Fruit fly (Drosophila melanogaster) whole organism, prepupa: ENCODE measurements around the gene beta'COP.

Experiments used
- Blimp-1 ChIP-seq: fragments of 200-800 bp; sonication (Bioruptor generic); optimal IDR thresholded peaks from 3 replicates; lab custom pipeline; 2017; ENCODE audit warnings: missing biosample characterization, missing genetic modification characterization, mild to moderate bottlenecking, moderate library complexity, missing genetic modification reagents
- CG10631 ChIP-seq: fragments of 200-800 bp; sonication (Bioruptor generic); optimal IDR thresholded peaks from 2 replicates; lab custom pipeline; 2016; ENCODE audit warnings: missing biosample characterization, missing genetic modification characterization
- CG10669 ChIP-seq: fragments of 200-800 bp; sonication (Bioruptor generic); optimal IDR thresholded peaks from 3 replicates; lab custom pipeline; 2018; ENCODE audit warnings: missing biosample characterization, mild to moderate bottlenecking, missing genetic modification characterization, moderate library complexity
- CG11294 ChIP-seq: fragments of 200-800 bp; sonication (Bioruptor generic); IDR thresholded peaks from 2 replicates; pipeline ENCODE4 v1.3.6; 2022; ENCODE audit warnings: missing biosample characterization, missing genetic modification characterization
- CG11762 ChIP-seq: fragments of 200-800 bp; sonication (Bioruptor generic); optimal IDR thresholded peaks from 3 replicates; lab custom pipeline; 2016; ENCODE audit warnings: missing biosample characterization, missing genetic modification characterization; ENCODE audit not compliant: insufficient read depth
- CG11902 ChIP-seq: fragments of 200-800 bp; sonication (Bioruptor generic); optimal IDR thresholded peaks from 3 replicates; lab custom pipeline; 2016; ENCODE audit warnings: missing biosample characterization, missing genetic modification characterization
- CG15336 ChIP-seq: fragments of 200-800 bp; sonication (Bioruptor generic); IDR thresholded peaks from 2 replicates; pipeline ENCODE4 v1.3.6; 2022; ENCODE audit warnings: missing biosample characterization, missing genetic modification characterization
- CG1621 ChIP-seq: fragments of 200-800 bp; sonication (Bioruptor generic); optimal IDR thresholded peaks from 3 replicates; lab custom pipeline; 2018; ENCODE audit warnings: missing biosample characterization, mild to moderate bottlenecking, missing genetic modification characterization
- CG16779 ChIP-seq: fragments of 200-800 bp; sonication (Bioruptor generic); optimal IDR thresholded peaks from 3 replicates; lab custom pipeline; 2017; ENCODE audit warnings: missing biosample characterization, mild to moderate bottlenecking, missing genetic modification characterization
- CG3032 ChIP-seq: fragments of 200-800 bp; optimal IDR thresholded peaks from 2 replicates; lab custom pipeline; 2019; ENCODE audit warnings: missing biosample characterization, mild to moderate bottlenecking, missing genetic modification characterization, moderate library complexity
- CG31627 ChIP-seq: fragments of 200-800 bp; sonication (Bioruptor generic); optimal IDR thresholded peaks from 3 replicates; lab custom pipeline; 2016; ENCODE audit warnings: missing biosample characterization, missing genetic modification characterization
- CG32006 ChIP-seq: fragments of 200-800 bp; sonication (Bioruptor generic); optimal IDR thresholded peaks from 3 replicates; lab custom pipeline; 2017; ENCODE audit warnings: missing biosample characterization, mild to moderate bottlenecking, missing genetic modification characterization
- CG34406 ChIP-seq: fragments of 200-800 bp; sonication (Bioruptor generic); optimal IDR thresholded peaks from 3 replicates; lab custom pipeline; 2016; ENCODE audit warnings: missing biosample characterization, missing genetic modification characterization
- CG3919 ChIP-seq: fragments of 200-800 bp; sonication (Bioruptor generic); optimal IDR thresholded peaks from 3 replicates; lab custom pipeline; 2016; ENCODE audit warnings: missing biosample characterization, missing genetic modification characterization
- CG4318 ChIP-seq: fragments of 200-800 bp; sonication (Bioruptor generic); optimal IDR thresholded peaks from 3 replicates; lab custom pipeline; 2017; ENCODE audit warnings: missing biosample characterization, mild to moderate bottlenecking, missing genetic modification characterization
- CG6163 ChIP-seq: fragments of 200-800 bp; sonication (Bioruptor generic); IDR thresholded peaks from 3 replicates; pipeline ENCODE4 v1.3.6; 2022; ENCODE audit warnings: missing biosample characterization, missing genetic modification characterization
- CG6276 ChIP-seq: fragments of 200-800 bp; sonication (Bioruptor generic); optimal IDR thresholded peaks from 2 replicates; lab custom pipeline; 2017; ENCODE audit warnings: missing biosample characterization, mild to moderate bottlenecking, missing genetic modification characterization
- CG6792 ChIP-seq: fragments of 200-800 bp; sonication (Bioruptor generic); optimal IDR thresholded peaks from 3 replicates; lab custom pipeline; 2016; ENCODE audit warnings: missing biosample characterization, missing genetic modification characterization
- CG6808 ChIP-seq: fragments of 200-800 bp; sonication (Bioruptor generic); optimal IDR thresholded peaks from 3 replicates; lab custom pipeline; 2017; ENCODE audit warnings: missing biosample characterization, missing genetic modification characterization, mild to moderate bottlenecking, moderate library complexity, missing genetic modification reagents
- CG6854 ChIP-seq: fragments of 200-800 bp; sonication (Bioruptor generic); optimal IDR thresholded peaks from 2 replicates; lab custom pipeline; 2017; ENCODE audit warnings: missing biosample characterization, mild to moderate bottlenecking, missing genetic modification characterization
- CG7368 ChIP-seq: fragments of 200-800 bp; sonication (Bioruptor generic); optimal IDR thresholded peaks from 3 replicates; lab custom pipeline; 2016; ENCODE audit warnings: missing biosample characterization, missing genetic modification characterization
- CG8319 ChIP-seq: fragments of 200-800 bp; sonication (Bioruptor generic); optimal IDR thresholded peaks from 3 replicates; lab custom pipeline; 2016; ENCODE audit warnings: missing biosample characterization, missing genetic modification characterization
- CG8632 ChIP-seq: fragments of 200-800 bp; sonication (Bioruptor generic); optimal IDR thresholded peaks from 3 replicates; lab custom pipeline; 2016; ENCODE audit warnings: missing biosample characterization, missing genetic modification characterization
- Eip75B ChIP-seq: fragments of 200-800 bp; sonication (Bioruptor generic); optimal IDR thresholded peaks from 3 replicates; lab custom pipeline; 2016; ENCODE audit warnings: missing biosample characterization, missing genetic modification characterization
- Eip78C ChIP-seq: fragments of 200-800 bp; sonication (Bioruptor generic); peaks from one replicate; lab custom pipeline; 2016; ENCODE audit warnings: missing biosample characterization, missing genetic modification characterization
- Ets21C ChIP-seq: fragments of 200-800 bp; sonication (Bioruptor generic); optimal IDR thresholded peaks from 3 replicates; lab custom pipeline; 2016; ENCODE audit warnings: missing biosample characterization, missing genetic modification characterization
- Ets96B ChIP-seq: fragments of 200-800 bp; optimal IDR thresholded peaks from 2 replicates; lab custom pipeline; 2019; ENCODE audit warnings: missing biosample characterization, mild to moderate bottlenecking, missing genetic modification characterization, moderate library complexity
- Gug ChIP-seq: fragments of 200-800 bp; sonication (Bioruptor generic); IDR thresholded peaks from 2 replicates; pipeline ENCODE4 v1.3.6; 2022; ENCODE audit warnings: missing biosample characterization, missing genetic modification characterization
- Hr38 ChIP-seq: sonication (Bioruptor generic); optimal IDR thresholded peaks from 2 replicates; lab custom pipeline; 2016; ENCODE audit warnings: missing biosample characterization, missing genetic modification characterization
- Hr39 ChIP-seq: fragments of 200-800 bp; sonication (Bioruptor generic); optimal IDR thresholded peaks from 2 replicates; lab custom pipeline; 2016; ENCODE audit warnings: missing biosample characterization, missing genetic modification characterization
- Hr4 ChIP-seq: fragments of 200-800 bp; sonication (Bioruptor generic); optimal IDR thresholded peaks from 3 replicates; lab custom pipeline; 2016; ENCODE audit warnings: missing biosample characterization, missing genetic modification characterization
- Lpt ChIP-seq: fragments of 200-800 bp; sonication (Bioruptor generic); optimal IDR thresholded peaks from 3 replicates; lab custom pipeline; 2016; ENCODE audit warnings: missing biosample characterization, missing genetic modification characterization
- OdsH ChIP-seq: fragments of 200-800 bp; sonication (Bioruptor generic); optimal IDR thresholded peaks from 3 replicates; lab custom pipeline; 2016; ENCODE audit warnings: missing biosample characterization, missing genetic modification characterization
- Smox ChIP-seq: fragments of 200-800 bp; sonication (Bioruptor generic); optimal IDR thresholded peaks from 3 replicates; lab custom pipeline; 2016; ENCODE audit warnings: missing biosample characterization, missing genetic modification characterization
- Sox102F ChIP-seq: fragments of 200-800 bp; sonication (Bioruptor generic); optimal IDR thresholded peaks from 2 replicates; lab custom pipeline; 2016; ENCODE audit warnings: missing biosample characterization, mild to moderate bottlenecking, missing genetic modification characterization
- Sox14 ChIP-seq: fragments of 200-800 bp; sonication (Bioruptor generic); optimal IDR thresholded peaks from 3 replicates; lab custom pipeline; 2016; ENCODE audit warnings: missing biosample characterization, missing genetic modification characterization
- Sox15 ChIP-seq: fragments of 200-800 bp; sonication (Bioruptor generic); optimal IDR thresholded peaks from 3 replicates; lab custom pipeline; 2016; ENCODE audit warnings: missing biosample characterization, missing genetic modification characterization
- dac ChIP-seq: fragments of 200-800 bp; sonication (Bioruptor generic); optimal IDR thresholded peaks from 2 replicates; lab custom pipeline; 2017; ENCODE audit warnings: missing biosample characterization, mild to moderate bottlenecking, missing genetic modification characterization
- dsx ChIP-seq: fragments of 200-800 bp; optimal IDR thresholded peaks from 3 replicates; lab custom pipeline; 2019; ENCODE audit warnings: missing biosample characterization, mild to moderate bottlenecking, missing genetic modification characterization, moderate library complexity; ENCODE audit not compliant: poor library complexity, severe bottlenecking
- esn ChIP-seq: fragments of 200-800 bp; sonication (Bioruptor generic); optimal IDR thresholded peaks from 2 replicates; lab custom pipeline; 2016; ENCODE audit warnings: missing biosample characterization, mild to moderate bottlenecking, missing genetic modification characterization, moderate library complexity
- fd59A ChIP-seq: fragments of 200-800 bp; sonication (Bioruptor generic); optimal IDR thresholded peaks from 2 replicates; lab custom pipeline; 2017; ENCODE audit warnings: missing biosample characterization, mild to moderate bottlenecking, missing genetic modification characterization, missing genetic modification reagents
- fd85E ChIP-seq: fragments of 200-800 bp; sonication (Bioruptor generic); optimal IDR thresholded peaks from 3 replicates; lab custom pipeline; 2016; ENCODE audit warnings: missing biosample characterization, missing genetic modification characterization
- lz ChIP-seq: fragments of 200-800 bp; sonication (Bioruptor generic); optimal IDR thresholded peaks from 3 replicates; lab custom pipeline; 2016; ENCODE audit warnings: missing biosample characterization, missing genetic modification characterization
- net ChIP-seq: fragments of 200-800 bp; sonication (Bioruptor generic); optimal IDR thresholded peaks from 3 replicates; lab custom pipeline; 2016; ENCODE audit warnings: missing biosample characterization, missing genetic modification characterization
- spab ChIP-seq: fragments of 200-800 bp; sonication (Bioruptor generic); optimal IDR thresholded peaks from 2 replicates; lab custom pipeline; 2017; ENCODE audit warnings: missing biosample characterization, mild to moderate bottlenecking, missing genetic modification characterization, missing genetic modification reagents
- ss ChIP-seq, 2 experiments: fragments of 200-800 bp; sonication (Bioruptor generic); optimal IDR thresholded peaks; 2 replicates in 1 of 2; 3 replicates in 1 of 2; lab custom pipeline; 2017 to 2018; ENCODE audit warnings: mild to moderate bottlenecking in 2 of 2, missing biosample characterization in 2 of 2, missing genetic modification characterization in 2 of 2, moderate library complexity in 1 of 2
- svp ChIP-seq: fragments of 200-800 bp; sonication (Bioruptor generic); peaks from one replicate; lab custom pipeline; 2016; ENCODE audit warnings: missing biosample characterization, missing genetic modification characterization
- topi ChIP-seq: fragments of 200-800 bp; sonication (Bioruptor generic); optimal IDR thresholded peaks from 3 replicates; lab custom pipeline; 2016; ENCODE audit warnings: missing biosample characterization, missing genetic modification characterization
- vri ChIP-seq: fragments of 200-800 bp; sonication (Bioruptor generic); optimal IDR thresholded peaks from 3 replicates; lab custom pipeline; 2016; ENCODE audit warnings: missing biosample characterization, mild to moderate bottlenecking, missing genetic modification characterization

Gene beta'COP

dm6 chr2L:13387255-13387654, 8.6 kb downstream of the beta'COP start, which contains the start of the genes Ing5 and CG7099 (continued):
- TF ChIP-seq CG6854 (GFP tag; lab: Kevin White, UChicago) (peak; percentile 82), Ets21C (GFP tag; lab: Kevin White, UChicago) (peak; percentile 93), CG8319 (GFP tag; lab: Kevin White, UChicago) (peak; percentile 90), CG1621 (tag; lab: Kevin White, UChicago) (peak; percentile 86), vri (GFP tag; lab: Kevin White, UChicago) (no peak), CG10669 (GFP tag; lab: Kevin White, UChicago) (peak; percentile 93), CG3032 (peak; percentile 94), CG31627 (GFP tag; lab: Kevin White, UChicago) (peak; percentile 96), Smox (peak; percentile 95), CG6276 (no peak), CG32006 (GFP tag; lab: Kevin White, UChicago) (peak; percentile 94), lz (peak; percentile 96), esn (GFP tag; lab: Kevin White, UChicago) (peak; percentile 97), fd85E (GFP tag; lab: Kevin White, UChicago) (no peak), svp (GFP tag; lab: Kevin White, UChicago) (no peak), CG15336 (peak; percentile 89), Gug (GFP tag; lab: Robert Waterston, UW) (peak; percentile 93), CG11294 (GFP tag; lab: Robert Waterston, UW) (peak; percentile 90), CG34406 (GFP tag; lab: Kevin White, UChicago) (peak; percentile 96), ss (GFP tag; optimal IDR thresholded peaks at IDR 0.05; lab: Kevin White, UChicago) (peak in 1 of 2 experiments; percentile 89), CG11762 (GFP tag; lab: Kevin White, UChicago) (peak; percentile 92), Hr39 (peak; percentile 95), CG6808 (GFP tag; lab: Kevin White, UChicago) (peak; percentile 80), CG8632 (peak; percentile 95), Sox14 (GFP tag; lab: Kevin White, UChicago) (peak; percentile 95), Sox15 (GFP tag; lab: Kevin White, UChicago) (peak; percentile 94), CG4318 (GFP tag; lab: Kevin White, UChicago) (peak; percentile 91), CG6163 (GFP tag; lab: Robert Waterston, UW) (peak; percentile 96), CG7368 (peak; percentile 90), Hr38 (GFP tag; lab: Kevin White, UChicago) (peak; percentile 19), CG16779 (tag; lab: Kevin White, UChicago) (no peak), CG3919 (GFP tag; lab: Kevin White, UChicago) (peak; percentile 96), CG6792 (GFP tag; lab: Kevin White, UChicago) (peak; percentile 93), net (GFP tag; lab: Kevin White, UChicago) (peak; percentile 93), Ets96B (tag; lab: Kevin White, UChicago) (peak; percentile 94), Sox102F (GFP tag; lab: Kevin White, UChicago) (peak; percentile 96), OdsH (GFP tag; lab: Kevin White, UChicago) (peak; percentile 97)

DNA sequence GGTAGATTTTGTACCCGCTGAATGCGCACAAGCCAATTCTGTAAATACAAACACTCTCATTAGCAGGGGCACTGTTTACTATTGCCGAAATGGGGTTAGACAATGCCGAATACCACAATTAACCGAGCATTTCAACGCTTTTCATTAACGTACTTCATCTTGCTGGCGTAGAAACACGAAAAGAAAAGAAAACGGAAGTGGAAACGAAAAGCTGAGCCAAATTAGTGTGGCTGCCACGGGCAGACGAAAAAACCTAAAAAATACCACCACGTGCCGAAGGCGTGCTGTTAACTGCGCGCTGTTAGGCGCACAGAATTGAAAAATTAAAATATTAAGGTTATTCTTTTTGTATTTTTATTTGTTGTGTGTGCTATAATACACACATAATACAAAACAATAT, 16.2 kb downstream of the beta'COP start, which contains the start of gene RpL24:
Gene RpL24, minus strand, starts transcription at position 229 of the 400 bp plus-strand sequence.
- peak; percentile 86 for TF ChIP-seq CG34406 (GFP tag; lab: Kevin White, UChicago)
- TF ChIP-seq Lpt: peak; percentile 23
- TF ChIP-seq Hr4: no peak
- peak; percentile 90 for TF ChIP-seq topi
- TF ChIP-seq dsx (GFP tag; lab: Kevin White, UChicago): no peak
- TF ChIP-seq CG1621 (tag; lab: Kevin White, UChicago): peak; percentile 73
- TF ChIP-seq spab (GFP tag; lab: Kevin White, UChicago): peak; percentile 70
- TF ChIP-seq Eip75B (GFP tag; lab: Kevin White, UChicago): peak; percentile 89
- peak; percentile 78 for TF ChIP-seq CG10669 (GFP tag; lab: Kevin White, UChicago)
- peak; percentile 78 for TF ChIP-seq CG6808 (GFP tag; lab: Kevin White, UChicago)
- peak; percentile 95 for TF ChIP-seq CG3919 (GFP tag; lab: Kevin White, UChicago)
- TF ChIP-seq esn (GFP tag; lab: Kevin White, UChicago): peak; percentile 93
- TF ChIP-seq CG6163 (GFP tag; lab: Robert Waterston, UW): peak; percentile 94
- TF ChIP-seq CG10631: no peak
- TF ChIP-seq Hr38 (GFP tag; lab: Kevin White, UChicago): no peak
- peak; percentile 56 for TF ChIP-seq Ets96B (tag; lab: Kevin White, UChicago)
- peak; percentile 96 for TF ChIP-seq Eip78C (GFP tag; lab: Kevin White, UChicago)
- TF ChIP-seq Ets21C (GFP tag; lab: Kevin White, UChicago): no peak
- peak; percentile 45; the same call in 1 of the 2 replicates for TF ChIP-seq Gug (GFP tag; lab: Robert Waterston, UW)
- peak; percentile 77 for TF ChIP-seq CG8632
- peak; percentile 75 for TF ChIP-seq Blimp-1 (GFP tag; lab: Kevin White, UChicago)
- TF ChIP-seq dac: peak; percentile 75
- TF ChIP-seq CG11902 (GFP tag; lab: Kevin White, UChicago): peak; percentile 36
- TF ChIP-seq fd59A: peak; percentile 61
